Fruit fly (Drosophila melanogaster): ENCODE results near the gene CG31050.

dm6 chr3R:28679583-28679982 lies 29.3 kb upstream of the CG31050 start:
- TF ChIP-seq dl (GFP tag; optimal IDR thresholded peaks at IDR 0.05; ENCODE audit: insufficient read depth in 1 of 2, partially characterized antibody in 2 of 2), result no peak
- no peak for TF ChIP-seq CG32264 (GFP tag; optimal IDR thresholded peaks at IDR 0.05)
- no peak for TF ChIP-seq foxo (GFP tag; optimal IDR thresholded peaks at IDR 0.05)
